Fruit fly (Drosophila melanogaster) S2 (cell line): ENCODE results near the gene Sox21a.

Experiments
- CG8478 ChIP-seq: fragments of >200 bp; optimal IDR thresholded peaks from 2 replicates; lab custom pipeline; 2018
- CTCF ChIP-seq, 2 experiments: fragments of >200 bp; optimal IDR thresholded peaks; 2 replicates each; lab custom pipeline; 2018

DNA sequence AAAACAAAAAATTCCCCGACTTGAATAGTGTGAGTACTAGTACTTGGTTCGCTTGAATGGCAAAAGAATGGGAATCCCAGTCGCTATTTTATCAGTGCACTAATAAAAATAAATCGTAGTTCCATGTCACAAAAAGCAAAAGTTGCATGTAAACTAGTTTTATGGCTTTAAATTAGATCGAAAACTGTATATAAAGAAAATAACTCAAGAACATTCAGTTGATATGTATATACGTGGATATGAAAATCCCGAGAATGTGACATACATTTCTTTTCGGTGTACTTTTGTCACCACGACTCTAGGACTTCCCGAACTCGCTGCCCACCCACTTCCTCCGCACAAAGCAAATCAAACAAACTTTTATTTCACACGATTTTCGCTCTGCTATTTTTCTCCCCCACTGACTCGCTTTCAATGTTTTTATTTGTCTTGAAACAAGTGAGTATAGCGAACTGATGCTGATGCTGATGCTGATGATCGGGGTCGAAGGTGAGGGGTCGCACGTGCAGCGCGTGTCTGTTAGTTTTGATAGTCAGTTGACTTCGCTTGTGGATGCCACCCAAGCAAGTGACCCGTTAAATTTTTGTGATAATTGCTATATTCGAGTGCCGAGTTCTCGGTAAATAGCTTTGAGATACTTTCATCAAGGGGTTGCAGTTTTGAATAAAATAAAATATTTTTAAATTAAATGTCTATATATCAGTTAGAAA lies 6.3 kb downstream of the Sox21a start:
- TF ChIP-seq CG8478 (lab: Kevin White, UChicago) (no peak), CTCF (optimal IDR thresholded peaks at IDR 0.05; lab: Kevin White, UChicago) (no peak)
